Fruit fly (Drosophila melanogaster): ENCODE results near the gene CG16753.

The CG16753 gene

DNA sequence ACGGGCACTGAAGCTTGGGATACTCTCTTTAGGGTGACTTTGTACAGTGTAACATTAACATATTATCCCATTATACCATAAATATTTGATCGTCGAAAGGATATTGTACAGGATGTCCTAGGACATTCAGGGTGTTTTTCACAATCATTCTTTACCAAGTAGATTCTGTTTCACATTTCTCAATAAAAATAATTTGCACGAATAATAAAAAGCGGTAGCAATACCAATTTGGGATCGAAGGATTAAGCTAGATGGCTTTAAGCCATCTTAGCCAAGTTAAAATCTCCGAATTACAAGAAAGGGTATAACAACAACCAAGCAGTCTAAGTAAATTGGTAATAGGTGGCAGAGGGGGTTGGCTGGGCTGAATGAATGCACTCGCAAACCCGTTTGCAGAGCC lies 19.5 kb downstream of the CG16753 start (continued):
- peak; percentile 48 for TF ChIP-seq CG6808 (GFP tag; optimal IDR thresholded peaks at IDR 0.05)
- no peak; the same call in 2 of the 3 replicates for TF ChIP-seq CG8119 (GFP tag; IDR thresholded peaks at IDR 0.05)
- no peak for TF ChIP-seq Hr38 (GFP tag; optimal IDR thresholded peaks at IDR 0.05)
- peak; percentile 66 for TF ChIP-seq esn (GFP tag; optimal IDR thresholded peaks at IDR 0.05)
- TF ChIP-seq CG6163 (GFP tag; IDR thresholded peaks at IDR 0.05): peak; percentile 8; the same call in 1 of the 3 replicates
- TF ChIP-seq acj6 (GFP tag; optimal IDR thresholded peaks at IDR 0.05): peak; percentile 45
- peak; percentile 44 for TF ChIP-seq pdm3 (GFP tag; optimal IDR thresholded peaks at IDR 0.05)
- peak; percentile 52 for TF ChIP-seq CG11902 (GFP tag; optimal IDR thresholded peaks at IDR 0.05)
- peak; percentile 88 for TF ChIP-seq svp (GFP tag)
- TF ChIP-seq Sox15 (GFP tag; optimal IDR thresholded peaks at IDR 0.05): peak; percentile 44
- TF ChIP-seq CG6792 (GFP tag; optimal IDR thresholded peaks at IDR 0.05): peak; percentile 55
- TF ChIP-seq CG6854 (GFP tag; optimal IDR thresholded peaks at IDR 0.05): no peak
- TF ChIP-seq eg (GFP tag; IDR thresholded peaks at IDR 0.05): no peak
- TF ChIP-seq Eip93F (GFP tag; optimal IDR thresholded peaks at IDR 0.05): no peak
- TF ChIP-seq achi (GFP tag; optimal IDR thresholded peaks at IDR 0.05): peak; percentile 55
- TF ChIP-seq Smox (GFP tag; optimal IDR thresholded peaks at IDR 0.05): peak; percentile 72
- TF ChIP-seq Sox102F (GFP tag; optimal IDR thresholded peaks at IDR 0.05): peak; percentile 47
- TF ChIP-seq Ets21C (GFP tag; optimal IDR thresholded peaks at IDR 0.05): peak; percentile 57
- TF ChIP-seq CG1621 (tag; optimal IDR thresholded peaks at IDR 0.05): no peak
- no peak for TF ChIP-seq dsx (GFP tag; optimal IDR thresholded peaks at IDR 0.05; ENCODE audit: poor library complexity, severe bottlenecking)
- TF ChIP-seq topi (GFP tag; optimal IDR thresholded peaks at IDR 0.05): peak; percentile 75
- TF ChIP-seq fd85E (GFP tag; optimal IDR thresholded peaks at IDR 0.05): no peak
- no peak for TF ChIP-seq CG4318 (GFP tag; optimal IDR thresholded peaks at IDR 0.05)
- peak; percentile 62 for TF ChIP-seq cyc (GFP tag; optimal IDR thresholded peaks at IDR 0.05)

DNA sequence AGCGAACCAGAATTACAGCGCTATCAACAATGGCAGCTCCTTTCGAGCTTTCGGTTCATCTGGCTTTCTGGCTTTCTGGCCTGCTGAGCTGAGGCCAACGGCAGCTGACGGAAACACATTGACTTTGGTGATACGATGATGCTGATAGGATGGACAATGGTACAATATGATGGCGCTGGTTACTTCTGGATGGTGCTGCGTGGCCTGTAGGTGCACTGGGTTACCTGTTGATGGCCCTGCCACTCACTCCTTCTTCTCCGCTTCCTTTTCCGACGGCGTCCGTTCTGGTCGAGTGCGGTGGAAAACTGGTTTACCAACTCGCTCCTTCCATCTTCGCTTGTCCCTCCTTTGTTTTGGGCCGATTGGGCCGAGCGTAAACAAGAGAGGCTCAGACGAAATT lies 19.9 kb downstream of the CG16753 start:
- no peak for TF ChIP-seq fkh (GFP tag; optimal IDR thresholded peaks at IDR 0.05)
- TF ChIP-seq eg (GFP tag; IDR thresholded peaks at IDR 0.05): no peak
- no peak for TF ChIP-seq CG7368 (GFP tag; optimal IDR thresholded peaks at IDR 0.05)
- TF ChIP-seq CG11762 (GFP tag; optimal IDR thresholded peaks at IDR 0.05; ENCODE audit: insufficient read depth): no peak
- TF ChIP-seq ss (GFP tag; optimal IDR thresholded peaks at IDR 0.05): peak in 1 of 2 experiments; percentile 16
- 0 out of 3 replicates have a peak, but pooled peaks have one; percentile 18 for TF ChIP-seq CG6163 (GFP tag; IDR thresholded peaks at IDR 0.05)
- TF ChIP-seq CG6854 (GFP tag; optimal IDR thresholded peaks at IDR 0.05): peak; percentile 70

DNA sequence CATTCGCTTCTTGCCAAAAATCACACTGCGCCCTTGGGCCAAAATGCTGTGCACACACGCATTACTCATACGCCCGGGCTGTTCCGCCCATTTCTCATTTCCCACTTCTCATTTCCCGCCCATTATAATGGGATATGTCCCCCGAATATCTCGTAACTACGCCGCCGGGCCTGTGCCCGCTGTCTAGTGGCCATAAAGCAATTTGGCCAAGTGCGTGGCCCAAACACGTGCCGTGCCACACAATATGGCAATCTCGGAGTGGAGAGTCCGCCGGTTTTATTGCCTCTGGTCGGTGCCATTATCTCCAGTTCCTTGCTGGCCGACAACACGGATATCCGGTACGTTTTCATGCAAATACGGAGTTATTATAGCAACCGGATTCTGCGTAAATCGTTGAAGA lies 22.1 kb downstream of the CG16753 start:
- 0 out of 3 replicates have a peak, but pooled peaks have one; percentile 0 for TF ChIP-seq eg (GFP tag; IDR thresholded peaks at IDR 0.05)
- TF ChIP-seq vri (GFP tag; optimal IDR thresholded peaks at IDR 0.05): no peak

DNA sequence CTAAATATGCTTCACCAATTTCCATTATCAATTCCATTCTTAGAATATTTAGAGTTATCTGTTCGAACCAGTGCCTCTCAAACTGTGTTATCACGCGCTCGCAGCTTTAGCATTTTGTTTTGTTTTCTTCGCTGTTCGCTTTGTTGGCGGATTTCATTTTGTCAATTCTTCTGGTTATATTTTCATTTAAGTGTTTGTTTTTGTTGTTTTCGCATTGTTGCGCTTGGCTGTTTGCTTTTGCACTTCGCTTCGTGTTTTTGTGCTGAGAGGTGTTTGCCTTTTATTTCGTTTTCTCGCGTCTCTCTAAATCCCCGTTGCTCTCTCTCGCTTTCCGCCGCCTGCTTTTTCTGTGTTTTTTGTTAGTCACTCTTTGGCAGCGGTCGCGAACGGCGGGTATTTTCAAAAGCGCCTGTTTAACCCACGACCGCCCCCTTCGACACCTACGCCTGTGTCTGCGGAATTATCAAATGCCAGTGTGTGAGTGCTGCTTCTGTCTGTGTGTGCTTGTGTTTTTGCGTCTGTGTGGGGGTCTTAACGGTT lies 22.8 kb downstream of the CG16753 start:
- TF ChIP-seq CG11902 (GFP tag; optimal IDR thresholded peaks at IDR 0.05) (peak; percentile 8), Eip75B (GFP tag; optimal IDR thresholded peaks at IDR 0.05) (peak; percentile 46), topi (GFP tag; optimal IDR thresholded peaks at IDR 0.05) (peak; percentile 6), Hr4 (GFP tag; optimal IDR thresholded peaks at IDR 0.05) (peak; percentile 29), spab (GFP tag; optimal IDR thresholded peaks at IDR 0.05) (no peak), CG11294 (GFP tag; IDR thresholded peaks at IDR 0.05) (0 out of 2 replicates have a peak, but pooled peaks have one; percentile 9), CG16779 (tag; optimal IDR thresholded peaks at IDR 0.05) (peak; percentile 62), dac (GFP tag; optimal IDR thresholded peaks at IDR 0.05) (peak; percentile 1), CG4318 (GFP tag; optimal IDR thresholded peaks at IDR 0.05) (no peak), CG6792 (GFP tag; optimal IDR thresholded peaks at IDR 0.05) (peak; percentile 54), CG32006 (GFP tag; optimal IDR thresholded peaks at IDR 0.05) (peak; percentile 21), Ets96B (tag; optimal IDR thresholded peaks at IDR 0.05) (peak; percentile 31), pdm3 (GFP tag; optimal IDR thresholded peaks at IDR 0.05) (peak; percentile 56), Ets21C (GFP tag; optimal IDR thresholded peaks at IDR 0.05) (no peak), cyc (GFP tag; optimal IDR thresholded peaks at IDR 0.05) (peak; percentile 23), Sox15 (GFP tag; optimal IDR thresholded peaks at IDR 0.05) (no peak), Gug (GFP tag; IDR thresholded peaks at IDR 0.05) (no peak), CG10669 (GFP tag; optimal IDR thresholded peaks at IDR 0.05) (peak; percentile 52), Eip78C (GFP tag) (peak; percentile 83), CG11762 (GFP tag; optimal IDR thresholded peaks at IDR 0.05; ENCODE audit: insufficient read depth) (no peak), CG34406 (GFP tag; optimal IDR thresholded peaks at IDR 0.05) (peak; percentile 62), Hr38 (GFP tag; optimal IDR thresholded peaks at IDR 0.05) (no peak), Smox (GFP tag; optimal IDR thresholded peaks at IDR 0.05) (peak; percentile 29), acj6 (GFP tag; optimal IDR thresholded peaks at IDR 0.05) (peak; percentile 22), CG8319 (GFP tag; optimal IDR thresholded peaks at IDR 0.05) (no peak), CG31627 (GFP tag; optimal IDR thresholded peaks at IDR 0.05) (no peak), Hr39 (GFP tag; optimal IDR thresholded peaks at IDR 0.05) (peak; percentile 41), CG1621 (tag; optimal IDR thresholded peaks at IDR 0.05) (peak; percentile 75)

Data from whole organism, prepupa.